Worm (Caenorhabditis elegans) whole organism, early embryonic: ENCODE measurements around the gene M176.11.

ENCODE experiments used
- B0310.2 ChIP-seq: sonication (generic microtip); optimal IDR thresholded peaks from 2 replicates; lab custom pipeline; 2016; ENCODE audit warnings: mild to moderate bottlenecking, missing genetic modification characterization, missing compliant biosample characterization
- F13C5.2 ChIP-seq: sonication (generic microtip); optimal IDR thresholded peaks from 2 replicates; lab custom pipeline; 2017; ENCODE audit warnings: mild to moderate bottlenecking, missing genetic modification characterization, inconsistent platforms, missing compliant biosample characterization
- aly-1 ChIP-seq: sonication (generic microtip); optimal IDR thresholded peaks from 2 replicates; lab custom pipeline; 2016; ENCODE audit warnings: missing genetic modification characterization, missing compliant biosample characterization
- ama-1 ChIP-seq: fragments of 150-350 bp; optimal IDR thresholded peaks from 2 replicates; lab custom pipeline; 2014
- ceh-13 ChIP-seq: fragments of 200-800 bp; sonication (Bioruptor generic); optimal IDR thresholded peaks from 2 replicates; lab custom pipeline; 2018; ENCODE audit warnings: mild to moderate bottlenecking, missing genetic modification characterization, missing compliant biosample characterization
- ceh-36 ChIP-seq: sonication (generic microtip); optimal IDR thresholded peaks from 2 replicates; lab custom pipeline; 2016; ENCODE audit warnings: missing genetic modification characterization, inconsistent platforms, missing compliant biosample characterization
- ets-7 ChIP-seq: sonication (generic microtip); optimal IDR thresholded peaks from 2 replicates; lab custom pipeline; 2016; ENCODE audit warnings: missing genotype, missing genetic modification characterization, missing compliant biosample characterization
- flt-1 ChIP-seq: fragments of 200-800 bp; sonication (Bioruptor generic); IDR thresholded peaks from 2 replicates; pipeline ENCODE4 v1.3.6; 2022; ENCODE audit warnings: missing genetic modification characterization, missing compliant biosample characterization
- hmbx-1 ChIP-seq: sonication (generic microtip); optimal IDR thresholded peaks from 2 replicates; lab custom pipeline; 2016; ENCODE audit warnings: mild to moderate bottlenecking, missing genetic modification characterization, missing compliant biosample characterization
- hmg-4 ChIP-seq: fragments of 200-800 bp; sonication (Bioruptor generic); optimal IDR thresholded peaks from 2 replicates; lab custom pipeline; 2018; ENCODE audit warnings: mild to moderate bottlenecking, missing genetic modification characterization, missing compliant biosample characterization
- hnd-1 ChIP-seq: sonication (generic microtip); optimal IDR thresholded peaks from 2 replicates; lab custom pipeline; 2016; ENCODE audit warnings: missing genetic modification characterization, missing compliant biosample characterization
- pes-1 ChIP-seq: fragments of 200-800 bp; sonication (Bioruptor generic); IDR thresholded peaks from 2 replicates; pipeline ENCODE4 v1.3.6; 2022; ENCODE audit warnings: missing genetic modification reagents, missing genetic modification characterization, missing compliant biosample characterization
- scrt-1 ChIP-seq: fragments of 200-800 bp; sonication (Bioruptor generic); IDR thresholded peaks from 2 replicates; pipeline ENCODE4 v1.3.6; 2022; ENCODE audit warnings: missing genetic modification characterization, missing compliant biosample characterization
- sea-1 ChIP-seq: fragments of 200-800 bp; sonication (Bioruptor generic); conservative IDR thresholded peaks from 2 replicates; pipeline ENCODE4 v1.3.6; 2022; ENCODE audit warnings: missing genetic modification characterization, missing compliant biosample characterization
- tbx-11 ChIP-seq: fragments of 200-800 bp; sonication (Bioruptor generic); IDR thresholded peaks from 2 replicates; pipeline ENCODE4 v1.3.6; 2022; ENCODE audit warnings: missing genetic modification characterization, missing compliant biosample characterization
- tbx-37 ChIP-seq: fragments of 200-800 bp; sonication (Bioruptor generic); conservative IDR thresholded peaks from 2 replicates; pipeline ENCODE4 v1.3.6; 2022; ENCODE audit warnings: missing genetic modification reagents, missing genetic modification characterization, missing compliant biosample characterization
- tra-4 ChIP-seq: sonication (generic microtip); optimal IDR thresholded peaks from 2 replicates; lab custom pipeline; 2017; ENCODE audit warnings: missing genetic modification characterization, missing compliant biosample characterization

Gene M176.11

ce11 chrII:9407469-9407868, 14.6 kb upstream of the M176.11 start, which contains the start of gene arrd-2:
Gene arrd-2 (plus strand): TSS chrII:9407769.
- no peak for TF ChIP-seq tbx-11 (GFP tag; lab: Robert Waterston, UW)

- TF ChIP-seq scrt-1 (no peak), flt-1 (GFP tag; lab: Robert Waterston, UW) (no peak), hmg-4 (GFP tag; lab: Kevin White, UChicago) (no peak)
Observed at ce11 chrII:9411497-9411896, 10.6 kb upstream of the M176.11 start, which contains the start of gene M176.9. Gene M176.9 (minus strand): TSS chrII:9411597.

ce11 chrII:9412086-9412608, 9.9 kb upstream of the M176.11 start, which contains the start of gene arrd-3:
Gene arrd-3 (plus strand): TSS chrII:9412558.
- TF ChIP-seq hnd-1 (tag; lab: Kevin White, UChicago), result no peak
- TF ChIP-seq hmbx-1 (tag; lab: Kevin White, UChicago), result no peak
- TF ChIP-seq ceh-36 (tag; lab: Kevin White, UChicago), result no peak
- no peak for TF ChIP-seq B0310.2 (tag; lab: Kevin White, UChicago)
- no peak for TF ChIP-seq tbx-37

ce11 chrII:9416381-9417276, 5.4 kb upstream of the M176.11 start, which contains the start of the genes gss-1 and chch-3:
Gene gss-1 (minus strand): TSS chrII:9416431.
Gene chch-3 (plus strand): TSS chrII:9417013.
- TF ChIP-seq tbx-11 (GFP tag; lab: Robert Waterston, UW) (no peak), sea-1 (GFP tag; lab: Robert Waterston, UW) (no peak)

- TF ChIP-seq B0310.2 (tag; lab: Kevin White, UChicago), result no peak
- no peak for TF ChIP-seq hmg-4 (GFP tag; lab: Kevin White, UChicago)
- no peak for TF ChIP-seq ama-1
- TF ChIP-seq tra-4, result no peak
- no peak for TF ChIP-seq ceh-36 (tag; lab: Kevin White, UChicago)
- TF ChIP-seq ets-7 (tag; lab: Kevin White, UChicago), result no peak
- TF ChIP-seq hmbx-1 (tag; lab: Kevin White, UChicago), result no peak
- TF ChIP-seq tbx-37, result no peak
- TF ChIP-seq tbx-11 (GFP tag; lab: Robert Waterston, UW), result no peak
- TF ChIP-seq pes-1 (GFP tag; lab: Robert Waterston, UW), result no peak
- TF ChIP-seq sea-1 (GFP tag; lab: Robert Waterston, UW), result no peak
Observed at ce11 chrII:9418065-9418567, 4.0 kb upstream of the M176.11 start, which contains the start of the genes M176.4 and M176.16. Gene M176.4 (plus strand): TSS chrII:9418365. Gene M176.16 (plus strand): TSS chrII:9418517.

- TF ChIP-seq tbx-37 (no peak), ets-7 (tag; lab: Kevin White, UChicago) (no peak), hmg-4 (GFP tag; lab: Kevin White, UChicago) (no peak)
Observed at ce11 chrII:9418843-9419532, 3.1 kb upstream of the M176.11 start.

ce11 chrII:9426076-9426475, 4.0 kb downstream of the M176.11 start, which contains the start of gene M176.10:
Gene M176.10 (minus strand): TSS chrII:9426176.
- TF ChIP-seq flt-1 (GFP tag; lab: Robert Waterston, UW) (no peak), ama-1 (no peak), scrt-1 (no peak), ceh-36 (tag; lab: Kevin White, UChicago) (no peak), sea-1 (GFP tag; lab: Robert Waterston, UW) (no peak)

ce11 chrII:9427644-9428043, 5.6 kb downstream of the M176.11 start, which contains the start of gene M176.5:
Gene M176.5 (minus strand): TSS chrII:9427744.
- TF ChIP-seq ceh-36 (tag; lab: Kevin White, UChicago) (no peak), F13C5.2 (no peak), flt-1 (GFP tag; lab: Robert Waterston, UW) (no peak), ets-7 (tag; lab: Kevin White, UChicago) (no peak), hnd-1 (tag; lab: Kevin White, UChicago) (no peak), aly-1 (no peak), pes-1 (GFP tag; lab: Robert Waterston, UW) (no peak), scrt-1 (no peak), tbx-11 (GFP tag; lab: Robert Waterston, UW) (no peak), tra-4 (no peak), ama-1 (no peak), hmbx-1 (tag; lab: Kevin White, UChicago) (no peak), sea-1 (GFP tag; lab: Robert Waterston, UW) (no peak), tbx-37 (no peak), ceh-13 (no peak), hmg-4 (GFP tag; lab: Kevin White, UChicago) (no peak), B0310.2 (tag; lab: Kevin White, UChicago) (no peak)
